Worm (Caenorhabditis elegans) whole organism, L2 larva: ENCODE data around the gene Y39B6A.42.

Source experiments
- egl-27 ChIP-seq: sonication (generic microtip); optimal IDR thresholded peaks from 3 replicates; lab custom pipeline; 2017; ENCODE audit warnings: missing biosample characterization, missing genetic modification reagents, missing genetic modification characterization
- fos-1 ChIP-seq: fragments of 150-350 bp; optimal IDR thresholded peaks from 2 replicates; lab custom pipeline; 2014; ENCODE audit warnings: missing biosample characterization, missing genetic modification characterization
- lsy-2 ChIP-seq, 2 experiments: fragments of 150-350 bp in 1 of 2; sonication (generic microtip) in 1 of 2; optimal IDR thresholded peaks; 2 replicates each; lab custom pipeline; 2014 to 2017; ENCODE audit warnings: missing biosample characterization in 2 of 2, missing genetic modification characterization in 2 of 2
- nhr-237 ChIP-seq: fragments of 150-350 bp; optimal IDR thresholded peaks from 2 replicates; lab custom pipeline; 2014; ENCODE audit warnings: missing biosample characterization, missing genetic modification characterization
- zag-1 ChIP-seq: fragments of 150-350 bp; optimal IDR thresholded peaks from 2 replicates; lab custom pipeline; 2014; ENCODE audit warnings: missing biosample characterization, missing genetic modification characterization

ce11 chrV:18977876-18978275 is 8.4 kb upstream of the Y39B6A.42 start, which contains the start of gene Y39B6A.41:
- no peak for TF ChIP-seq egl-27 (tag; lab: Kevin White, UChicago)
- TF ChIP-seq zag-1: no peak
- no peak for TF ChIP-seq fos-1 (tag; lab: Kevin White, UChicago)
- TF ChIP-seq lsy-2 (tag; optimal IDR thresholded peaks at IDR 0.05; lab: Kevin White, UChicago): no peak
- TF ChIP-seq nhr-237: no peak
